Fruit fly (Drosophila melanogaster) whole organism, embryonic: ENCODE measurements around the gene CG17777.

Experiments used
- Bgb ChIP-seq: fragments of 200-800 bp; sonication (Bioruptor generic); IDR thresholded peaks from 2 replicates; pipeline ENCODE4 v1.3.6; 2022; ENCODE audit warnings: missing biosample characterization, missing genetic modification characterization; ENCODE audit not compliant: partially characterized antibody
- CG10431 ChIP-seq: fragments of 200-800 bp; sonication (Bioruptor generic); optimal IDR thresholded peaks from 3 replicates; lab custom pipeline; 2018; ENCODE audit warnings: missing biosample characterization, mild to moderate bottlenecking, missing genetic modification characterization
- CG11456 ChIP-seq: fragments of 200-800 bp; sonication (Bioruptor generic); IDR thresholded peaks from 3 replicates; pipeline ENCODE4 v1.3.6; 2022; ENCODE audit warnings: missing biosample characterization, missing genetic modification characterization
- CG13287 ChIP-seq: fragments of 200-800 bp; sonication (Bioruptor generic); IDR thresholded peaks from 2 replicates; pipeline ENCODE4 v1.3.6; 2022; ENCODE audit warnings: missing biosample characterization, missing genetic modification characterization; ENCODE audit not compliant: partially characterized antibody
- CG13624 ChIP-seq: fragments of 200-800 bp; sonication (Bioruptor generic); optimal IDR thresholded peaks from 2 replicates; lab custom pipeline; 2016; ENCODE audit warnings: missing biosample characterization, missing genetic modification characterization
- CG14710 ChIP-seq: fragments of 200-800 bp; sonication (Bioruptor generic); optimal IDR thresholded peaks from 3 replicates; lab custom pipeline; 2019; ENCODE audit warnings: missing biosample characterization, mild to moderate bottlenecking, missing genetic modification characterization, moderate library complexity
- CG17612 ChIP-seq: fragments of 200-800 bp; sonication (Bioruptor generic); IDR thresholded peaks from 2 replicates; pipeline ENCODE4 v1.3.6; 2022; ENCODE audit warnings: missing biosample characterization, missing genetic modification characterization
- CG2129 ChIP-seq: fragments of 200-800 bp; sonication (Bioruptor generic); IDR thresholded peaks from 2 replicates; pipeline ENCODE4 v1.3.6; 2022; ENCODE audit warnings: missing biosample characterization, missing genetic modification characterization; ENCODE audit not compliant: partially characterized antibody
- CG2712 ChIP-seq: fragments of 200-800 bp; optimal IDR thresholded peaks from 3 replicates; lab custom pipeline; 2019; ENCODE audit warnings: missing biosample characterization, mild to moderate bottlenecking, missing genetic modification characterization, moderate library complexity
- CG34422 ChIP-seq: fragments of 200-800 bp; sonication (Bioruptor generic); IDR thresholded peaks from 3 replicates; pipeline ENCODE4 v1.3.6; 2022; ENCODE audit warnings: missing biosample characterization, missing genetic modification characterization
- CG4360 ChIP-seq: fragments of 200-800 bp; sonication (Bioruptor generic); IDR thresholded peaks from 2 replicates; pipeline ENCODE4 v1.3.6; 2022; ENCODE audit warnings: missing biosample characterization, missing genetic modification characterization
- CG4617 ChIP-seq: fragments of 200-800 bp; sonication (Bioruptor generic); optimal IDR thresholded peaks from 3 replicates; lab custom pipeline; 2016; ENCODE audit warnings: missing biosample characterization, missing genetic modification characterization, borderline replicate concordance
- CG5245 ChIP-seq: fragments of 200-800 bp; sonication (Bioruptor generic); optimal IDR thresholded peaks from 3 replicates; lab custom pipeline; 2016; ENCODE audit warnings: missing biosample characterization, missing genetic modification characterization
- CG8281 ChIP-seq: fragments of 200-800 bp; sonication (Bioruptor generic); optimal IDR thresholded peaks from 2 replicates; lab custom pipeline; 2018; ENCODE audit warnings: missing biosample characterization, mild to moderate bottlenecking, missing genetic modification characterization, moderate library complexity
- CG8290 ChIP-seq, 3 experiments: fragments of 200-800 bp; sonication (Bioruptor generic); optimal IDR thresholded peaks; 2 replicates each; lab custom pipeline; 2016 to 2019; ENCODE audit warnings: missing biosample characterization in 3 of 3, missing genetic modification characterization in 3 of 3, mild to moderate bottlenecking in 2 of 3, moderate library complexity in 1 of 3
- CG8924 ChIP-seq: fragments of 200-800 bp; optimal IDR thresholded peaks from 3 replicates; lab custom pipeline; 2019; ENCODE audit warnings: missing biosample characterization, mild to moderate bottlenecking, missing genetic modification characterization, moderate library complexity
- E2f2 ChIP-seq: fragments of 200-800 bp; sonication (Bioruptor generic); IDR thresholded peaks from 2 replicates; pipeline ENCODE4 v1.3.6; 2022; ENCODE audit warnings: missing biosample characterization, missing genetic modification characterization
- HLH3B ChIP-seq: fragments of 200-800 bp; sonication (Bioruptor generic); IDR thresholded peaks from 2 replicates; pipeline ENCODE4 v1.3.6; 2022; ENCODE audit warnings: missing biosample characterization, missing genetic modification characterization
- HLH54F ChIP-seq: fragments of 200-800 bp; sonication (Bioruptor generic); optimal IDR thresholded peaks from 3 replicates; lab custom pipeline; 2016; ENCODE audit warnings: missing biosample characterization, missing genetic modification characterization
- MBD-R2 ChIP-seq: fragments of 200-800 bp; sonication (Bioruptor generic); IDR thresholded peaks from 2 replicates; pipeline ENCODE4 v1.3.6; 2022; ENCODE audit warnings: missing biosample characterization, missing genetic modification characterization
- Mes4 ChIP-seq: fragments of 200-800 bp; sonication (Bioruptor generic); optimal IDR thresholded peaks from 2 replicates; lab custom pipeline; 2016; ENCODE audit warnings: missing biosample characterization, missing genetic modification characterization
- Nf-YB ChIP-seq: fragments of 200-800 bp; sonication (Bioruptor generic); optimal IDR thresholded peaks from 3 replicates; lab custom pipeline; 2019; ENCODE audit warnings: missing biosample characterization, mild to moderate bottlenecking, missing genetic modification characterization, moderate library complexity
- Nf-YC ChIP-seq: fragments of 200-800 bp; optimal IDR thresholded peaks from 3 replicates; lab custom pipeline; 2019; ENCODE audit warnings: missing biosample characterization, mild to moderate bottlenecking, missing genetic modification characterization, moderate library complexity
- Ptx1 ChIP-seq: fragments of 200-800 bp; sonication (Bioruptor generic); IDR thresholded peaks from 2 replicates; pipeline ENCODE4 v1.3.6; 2022; ENCODE audit warnings: missing biosample characterization, missing genetic modification characterization
- Sin3A ChIP-seq: fragments of >200 bp; optimal IDR thresholded peaks from 2 replicates; lab custom pipeline; 2018
- Ssrp ChIP-seq: fragments of 200-800 bp; sonication (Bioruptor generic); optimal IDR thresholded peaks from 2 replicates; lab custom pipeline; 2018; ENCODE audit warnings: missing biosample characterization, mild to moderate bottlenecking, missing genetic modification characterization, moderate library complexity
- Tbp ChIP-seq: fragments of >200 bp; optimal IDR thresholded peaks from 2 replicates; lab custom pipeline; 2018; ENCODE audit warnings: missing biosample characterization, missing genetic modification characterization
- Trl ChIP-seq, 3 experiments: fragments of >200 bp in 2 of 3; fragments of 200-800 bp in 1 of 3; sonication (Bioruptor generic) in 1 of 3; optimal IDR thresholded peaks; 2 replicates in 1 of 3; 3 replicates in 2 of 3; lab custom pipeline; 2016 to 2017; ENCODE audit warnings: missing biosample characterization in 1 of 3, missing genetic modification characterization in 1 of 3
- Xrp1 ChIP-seq: fragments of 200-800 bp; sonication (Bioruptor generic); IDR thresholded peaks from 2 replicates; pipeline ENCODE4 v1.3.6; 2022; ENCODE audit warnings: missing biosample characterization, missing genetic modification characterization
- cas ChIP-seq: fragments of 200-800 bp; sonication (Bioruptor generic); IDR thresholded peaks from 2 replicates; pipeline ENCODE4 v1.3.6; 2022; ENCODE audit warnings: missing biosample characterization, missing genetic modification characterization
- chif ChIP-seq, 2 experiments: fragments of 200-800 bp; sonication (Bioruptor generic); optimal IDR thresholded peaks; 3 replicates each; lab custom pipeline; 2016; ENCODE audit warnings: missing biosample characterization in 2 of 2, missing genetic modification characterization in 2 of 2
- cwo ChIP-seq: fragments of 200-800 bp; sonication (Bioruptor generic); optimal IDR thresholded peaks from 3 replicates; lab custom pipeline; 2017; ENCODE audit warnings: missing biosample characterization, missing genetic modification characterization, mild to moderate bottlenecking, moderate library complexity, missing genetic modification reagents
- dm ChIP-seq: fragments of 200-800 bp; sonication (Bioruptor generic); optimal IDR thresholded peaks from 3 replicates; lab custom pipeline; 2016; ENCODE audit warnings: missing biosample characterization, missing genetic modification characterization
- fd102C ChIP-seq: fragments of 200-800 bp; sonication (Bioruptor generic); optimal IDR thresholded peaks from 2 replicates; lab custom pipeline; 2018; ENCODE audit warnings: missing biosample characterization, mild to moderate bottlenecking, missing genetic modification characterization, moderate library complexity
- fd96Cb ChIP-seq: fragments of 200-800 bp; sonication (Bioruptor generic); optimal IDR thresholded peaks from 2 replicates; lab custom pipeline; 2018; ENCODE audit warnings: missing biosample characterization, mild to moderate bottlenecking, missing genetic modification characterization, moderate library complexity
- gem ChIP-seq: fragments of 200-800 bp; sonication (Bioruptor generic); optimal IDR thresholded peaks from 2 replicates; lab custom pipeline; 2019; ENCODE audit warnings: missing biosample characterization, mild to moderate bottlenecking, missing genetic modification characterization, moderate library complexity
- grau ChIP-seq: fragments of 200-800 bp; optimal IDR thresholded peaks from 3 replicates; lab custom pipeline; 2019; ENCODE audit warnings: missing biosample characterization, mild to moderate bottlenecking, missing genetic modification characterization, moderate library complexity
- hbn ChIP-seq: fragments of 200-800 bp; sonication (Bioruptor generic); IDR thresholded peaks from 2 replicates; pipeline ENCODE4 v1.3.6; 2022; ENCODE audit warnings: missing biosample characterization, missing genetic modification characterization; ENCODE audit not compliant: partially characterized antibody
- lbe ChIP-seq: fragments of 200-800 bp; sonication (Bioruptor generic); optimal IDR thresholded peaks from 2 replicates; lab custom pipeline; 2016; ENCODE audit warnings: missing biosample characterization, mild to moderate bottlenecking, missing genetic modification characterization
- mld ChIP-seq: fragments of 200-800 bp; sonication (Bioruptor generic); IDR thresholded peaks from 3 replicates; pipeline ENCODE4 v1.3.6; 2022; ENCODE audit warnings: missing biosample characterization, missing genetic modification characterization; ENCODE audit not compliant: partially characterized antibody
- nmo ChIP-seq: fragments of 200-800 bp; sonication (Bioruptor generic); optimal IDR thresholded peaks from 2 replicates; lab custom pipeline; 2018; ENCODE audit warnings: missing biosample characterization, mild to moderate bottlenecking, missing genetic modification characterization, moderate library complexity
- peb ChIP-seq: fragments of 200-800 bp; sonication (Bioruptor generic); IDR thresholded peaks from 2 replicates; pipeline ENCODE4 v1.3.6; 2022; ENCODE audit warnings: missing biosample characterization, missing genetic modification characterization
- pho ChIP-seq: fragments of 200-800 bp; sonication (Bioruptor generic); optimal IDR thresholded peaks from 2 replicates; lab custom pipeline; 2016; ENCODE audit warnings: missing biosample characterization, missing genetic modification characterization
- phol ChIP-seq: fragments of 200-800 bp; sonication (Bioruptor generic); optimal IDR thresholded peaks from 3 replicates; lab custom pipeline; 2018; ENCODE audit warnings: missing biosample characterization, mild to moderate bottlenecking, missing genetic modification characterization, moderate library complexity
- pros ChIP-seq: fragments of 200-800 bp; sonication (Bioruptor generic); optimal IDR thresholded peaks from 3 replicates; lab custom pipeline; 2019; ENCODE audit warnings: missing biosample characterization, mild to moderate bottlenecking, missing genetic modification characterization, moderate library complexity
- pzg ChIP-seq: fragments of 200-800 bp; sonication (Bioruptor generic); optimal IDR thresholded peaks from 3 replicates; lab custom pipeline; 2018; ENCODE audit warnings: missing biosample characterization, mild to moderate bottlenecking, missing genetic modification characterization, moderate library complexity
- tgo ChIP-seq: fragments of 200-800 bp; sonication (Bioruptor generic); IDR thresholded peaks from 3 replicates; pipeline ENCODE4 v1.3.6; 2022; ENCODE audit warnings: missing biosample characterization, missing genetic modification characterization
- unpg ChIP-seq: fragments of 200-800 bp; sonication (Bioruptor generic); optimal IDR thresholded peaks from 3 replicates; lab custom pipeline; 2018; ENCODE audit warnings: missing biosample characterization, mild to moderate bottlenecking, missing genetic modification characterization, moderate library complexity
- zf30C ChIP-seq: fragments of 200-800 bp; sonication (Bioruptor generic); optimal IDR thresholded peaks from 3 replicates; lab custom pipeline; 2018; ENCODE audit warnings: missing biosample characterization, mild to moderate bottlenecking, missing genetic modification characterization

Gene CG17777

DNA sequence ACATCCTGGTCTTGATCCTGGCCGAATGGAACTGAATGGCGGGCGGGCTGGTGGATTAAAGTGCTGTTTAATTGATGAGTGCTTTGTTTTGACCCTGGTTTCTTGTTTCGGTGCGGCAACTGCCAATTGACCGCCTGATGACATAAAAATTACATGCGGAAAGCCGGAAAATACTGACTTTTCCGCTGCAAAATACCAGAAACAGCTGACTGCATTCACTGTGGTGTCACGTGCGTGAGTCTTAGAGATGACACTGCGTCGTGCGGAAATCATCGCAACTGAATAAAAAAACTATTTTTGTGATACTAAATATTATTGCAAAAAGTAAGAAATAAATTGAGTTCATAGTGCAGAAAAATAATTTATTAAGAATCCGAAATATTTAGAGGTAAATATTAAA is 37.2 kb upstream of the CG17777 start, which contains the start of gene bcn92 (continued):
- peak; percentile 30; the same call in 1 of the 2 replicates for TF ChIP-seq E2f2
- TF ChIP-seq CG11456 (GFP tag; lab: Robert Waterston, UW), result 0 out of 3 replicates have a peak, but pooled peaks have one; percentile 46
- TF ChIP-seq phol, result peak; percentile 5
- peak; percentile 25; the same call in 1 of the 2 replicates for TF ChIP-seq Ptx1 (GFP tag; lab: Robert Waterston, UW)
- peak; percentile 8 for TF ChIP-seq Nf-YB (GFP tag; lab: Kevin White, UChicago)
- peak; percentile 43 for TF ChIP-seq CG2712
- 0 out of 2 replicates have a peak, but pooled peaks have one; percentile 24 for TF ChIP-seq peb (GFP tag; lab: Robert Waterston, UW)
- peak; percentile 44 for TF ChIP-seq CG14710 (tag; lab: Kevin White, UChicago)
- peak; percentile 83 for TF ChIP-seq CG10431 (GFP tag; lab: Kevin White, UChicago)
- peak; percentile 24 for TF ChIP-seq CG4617 (GFP tag; lab: Kevin White, UChicago)
- no peak for TF ChIP-seq Mes4 (GFP tag; lab: Kevin White, UChicago)
- peak; percentile 23 for TF ChIP-seq lbe (GFP tag; lab: Kevin White, UChicago)
- TF ChIP-seq CG34422 (GFP tag; lab: Robert Waterston, UW), result 0 out of 3 replicates have a peak, but pooled peaks have one; percentile 39
- TF ChIP-seq Tbp (GFP tag; lab: Kevin White, UChicago), result no peak
- TF ChIP-seq cwo (GFP tag; lab: Kevin White, UChicago), result peak; percentile 51
- peak; percentile 58 for TF ChIP-seq CG13624
- peak; percentile 96 for TF ChIP-seq CG13287
- peak; percentile 2 for TF ChIP-seq Ssrp
- TF ChIP-seq CG8924 (tag; lab: Kevin White, UChicago), result peak; percentile 12
- no peak for TF ChIP-seq fd102C (GFP tag; lab: Kevin White, UChicago)
- TF ChIP-seq pros (GFP tag; lab: Kevin White, UChicago), result no peak
- TF ChIP-seq Nf-YC (tag; lab: Kevin White, UChicago), result peak; percentile 37
- no peak for TF ChIP-seq CG8281 (tag; lab: Kevin White, UChicago)
- peak; percentile 35 for TF ChIP-seq pho (GFP tag; lab: Kevin White, UChicago)
- TF ChIP-seq nmo, result peak; percentile 54
- peak; percentile 15; the same call in 1 of the 2 replicates for TF ChIP-seq Xrp1 (GFP tag; lab: Robert Waterston, UW)
- TF ChIP-seq chif (GFP tag; optimal IDR thresholded peaks at IDR 0.05; lab: Kevin White, UChicago), result peak; percentile 12 to 35
- peak; percentile 69 for TF ChIP-seq pzg
- TF ChIP-seq fd96Cb (tag; lab: Kevin White, UChicago), result no peak
- TF ChIP-seq CG17612 (GFP tag; lab: Robert Waterston, UW), result no peak
- TF ChIP-seq cas (GFP tag; lab: Robert Waterston, UW), result 0 out of 2 replicates have a peak, but pooled peaks have one; percentile 23
- TF ChIP-seq tgo (GFP tag; lab: Robert Waterston, UW), result no peak
- peak; percentile 57 for TF ChIP-seq grau (tag; lab: Kevin White, UChicago)
- TF ChIP-seq Sin3A, result peak; percentile 30
- peak; percentile 37 for TF ChIP-seq CG8290 (GFP tag; optimal IDR thresholded peaks at IDR 0.05; lab: Kevin White, UChicago)
- TF ChIP-seq CG8290 (tag; optimal IDR thresholded peaks at IDR 0.05; lab: Kevin White, UChicago), result peak in 1 of 2 experiments; percentile 56
- peak; percentile 56 for TF ChIP-seq gem (tag; lab: Kevin White, UChicago)
- peak; percentile 86; the same call in 2 of the 3 replicates for TF ChIP-seq mld (GFP tag; lab: Robert Waterston, UW)
- TF ChIP-seq Bgb (GFP tag; lab: Robert Waterston, UW), result peak; percentile 95
- TF ChIP-seq Trl (optimal IDR thresholded peaks at IDR 0.05; lab: Kevin White, UChicago), result no peak
- TF ChIP-seq Trl (GFP tag; optimal IDR thresholded peaks at IDR 0.05; lab: Kevin White, UChicago), result peak; percentile 26
- no peak for TF ChIP-seq zf30C
- peak; percentile 8 for TF ChIP-seq unpg (GFP tag; lab: Kevin White, UChicago)
- no peak for TF ChIP-seq CG5245
- TF ChIP-seq MBD-R2 (GFP tag; lab: Robert Waterston, UW), result peak; percentile 91
- peak; percentile 96 for TF ChIP-seq hbn
- peak; percentile 64 for TF ChIP-seq dm (GFP tag; lab: Kevin White, UChicago)
- TF ChIP-seq HLH3B (GFP tag; lab: Robert Waterston, UW), result peak; percentile 20; the same call in 1 of the 2 replicates
- no peak for TF ChIP-seq CG4360 (GFP tag; lab: Robert Waterston, UW)
- peak; percentile 41 for TF ChIP-seq HLH54F
- TF ChIP-seq CG2129 (GFP tag; lab: Robert Waterston, UW), result peak; percentile 86
